Worm (Caenorhabditis elegans) whole organism, late embryonic: Measurements from ENCODE around the gene F46B6.4.

Experiments
- ceh-22 ChIP-seq: sonication (generic microtip); optimal IDR thresholded peaks from 2 replicates; lab custom pipeline; 2017; ENCODE audit warnings: missing biosample characterization, missing genetic modification characterization
- dmd-4 ChIP-seq: sonication (generic microtip); optimal IDR thresholded peaks from 2 replicates; lab custom pipeline; 2016; ENCODE audit warnings: borderline replicate concordance, missing genetic modification characterization, missing compliant biosample characterization
- fkh-10 ChIP-seq: fragments of 150-350 bp; optimal IDR thresholded peaks from 2 replicates; lab custom pipeline; 2014; ENCODE audit warnings: missing biosample characterization, missing genetic modification reagents, missing genetic modification characterization
- fkh-6 ChIP-seq: sonication (generic microtip); optimal IDR thresholded peaks from 2 replicates; lab custom pipeline; 2016; ENCODE audit warnings: missing genetic modification characterization, missing compliant biosample characterization
- npax-4 ChIP-seq: sonication (generic microtip); optimal IDR thresholded peaks from 2 replicates; lab custom pipeline; 2016; ENCODE audit warnings: missing genetic modification characterization, missing compliant biosample characterization
- pha-2 ChIP-seq: sonication (generic microtip); optimal IDR thresholded peaks from 2 replicates; lab custom pipeline; 2017; ENCODE audit warnings: mild to moderate bottlenecking, missing genetic modification characterization, missing compliant biosample characterization
- pqm-1 ChIP-seq: sonication (generic microtip); optimal IDR thresholded peaks from 2 replicates; lab custom pipeline; 2016; ENCODE audit warnings: missing genetic modification characterization, missing compliant biosample characterization
- unc-55 ChIP-seq: sonication (generic microtip); optimal IDR thresholded peaks from 2 replicates; lab custom pipeline; 2017; ENCODE audit warnings: missing biosample characterization, missing genetic modification reagents, missing genetic modification characterization

DNA sequence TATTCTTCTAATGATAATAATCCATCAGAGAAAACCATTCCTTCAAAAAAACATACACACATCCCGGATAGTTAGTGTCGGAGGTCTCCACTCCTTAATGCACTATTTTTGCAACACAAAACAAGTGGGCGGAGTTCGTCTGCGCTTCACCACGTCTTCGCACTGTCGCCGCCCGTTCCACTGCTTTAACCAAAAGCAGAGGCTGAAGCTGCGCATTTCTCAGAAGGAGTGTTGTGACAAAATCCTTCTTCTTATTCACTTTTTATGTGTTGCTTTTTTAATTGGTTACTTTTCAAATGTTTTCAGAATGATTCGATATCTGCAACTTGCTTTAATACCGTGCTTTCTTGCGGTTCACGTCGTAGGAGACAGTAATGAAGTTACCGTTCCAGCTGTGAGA lies 34.4 kb downstream of the F46B6.4 start, which contains the start of gene F58E6.13:
- TF ChIP-seq npax-4 (no peak), pqm-1 (tag; lab: Kevin White, UChicago) (no peak), dmd-4 (tag; lab: Kevin White, UChicago) (no peak), unc-55 (GFP tag; lab: Kevin White, UChicago) (no peak), fkh-10 (no peak), ceh-22 (no peak), fkh-6 (tag; lab: Kevin White, UChicago) (no peak), pha-2 (tag; lab: Kevin White, UChicago) (no peak)
